Fruit fly (Drosophila melanogaster) whole organism, embryonic: ENCODE data around the gene CG11664.

ENCODE experiments used
- C15 ChIP-seq: fragments of 200-800 bp; sonication (Bioruptor generic); IDR thresholded peaks from 3 replicates; pipeline ENCODE4 v1.3.6; 2022; ENCODE audit warnings: missing biosample characterization, missing genetic modification characterization
- CG13287 ChIP-seq: fragments of 200-800 bp; sonication (Bioruptor generic); IDR thresholded peaks from 2 replicates; pipeline ENCODE4 v1.3.6; 2022; ENCODE audit warnings: missing biosample characterization, missing genetic modification characterization; ENCODE audit not compliant: partially characterized antibody
- CG1529 ChIP-seq: fragments of 200-800 bp; sonication (Bioruptor generic); optimal IDR thresholded peaks from 3 replicates; lab custom pipeline; 2018; ENCODE audit warnings: missing biosample characterization, missing genetic modification characterization
- CG1647 ChIP-seq: fragments of 200-800 bp; sonication (Bioruptor generic); optimal IDR thresholded peaks from 3 replicates; lab custom pipeline; 2016; ENCODE audit warnings: missing biosample characterization, missing genetic modification characterization
- CG17186 ChIP-seq: fragments of 200-800 bp; sonication (Bioruptor generic); optimal IDR thresholded peaks from 3 replicates; lab custom pipeline; 2017; ENCODE audit warnings: missing biosample characterization, missing genetic modification reagents, missing genetic modification characterization
- CG18764 ChIP-seq: fragments of 200-800 bp; sonication (Bioruptor generic); optimal IDR thresholded peaks from 3 replicates; lab custom pipeline; 2016; ENCODE audit warnings: missing biosample characterization, missing genetic modification characterization
- CG31441 ChIP-seq: fragments of 200-800 bp; sonication (Bioruptor generic); IDR thresholded peaks from 2 replicates; pipeline ENCODE4 v1.3.6; 2022; ENCODE audit warnings: missing biosample characterization, missing genetic modification characterization
- CG3163 ChIP-seq: fragments of 200-800 bp; sonication (Bioruptor generic); optimal IDR thresholded peaks from 3 replicates; lab custom pipeline; 2016; ENCODE audit warnings: missing biosample characterization, missing genetic modification characterization
- CG3995 ChIP-seq: fragments of 200-800 bp; sonication (Bioruptor generic); optimal IDR thresholded peaks from 3 replicates; lab custom pipeline; 2016; ENCODE audit warnings: missing biosample characterization, missing genetic modification characterization
- CG7745 ChIP-seq: fragments of 200-800 bp; sonication (Bioruptor generic); optimal IDR thresholded peaks from 2 replicates; lab custom pipeline; 2018; ENCODE audit warnings: missing biosample characterization, mild to moderate bottlenecking, missing genetic modification characterization, moderate library complexity
- CG8089 ChIP-seq: fragments of 200-800 bp; sonication (Bioruptor generic); optimal IDR thresholded peaks from 3 replicates; lab custom pipeline; 2016; ENCODE audit warnings: missing biosample characterization, missing genetic modification characterization
- CG8388 ChIP-seq: fragments of 200-800 bp; sonication (Bioruptor generic); optimal IDR thresholded peaks from 2 replicates; lab custom pipeline; 2019; ENCODE audit warnings: missing biosample characterization, mild to moderate bottlenecking, missing genetic modification characterization, moderate library complexity
- CG9215 ChIP-seq: fragments of 200-800 bp; sonication (Bioruptor generic); IDR thresholded peaks from 2 replicates; pipeline ENCODE4 v1.3.6; 2022; ENCODE audit warnings: missing biosample characterization, missing genetic modification characterization
- Doc2 ChIP-seq: fragments of 200-800 bp; sonication (Bioruptor generic); IDR thresholded peaks from 2 replicates; pipeline ENCODE4 v1.3.6; 2022; ENCODE audit warnings: missing biosample characterization, missing genetic modification characterization
- Hand ChIP-seq: fragments of 200-800 bp; sonication (Bioruptor generic); optimal IDR thresholded peaks from 2 replicates; lab custom pipeline; 2017; ENCODE audit warnings: mild to moderate bottlenecking, missing biosample characterization, missing genetic modification reagents, missing genetic modification characterization
- Lim3 ChIP-seq: fragments of 200-800 bp; sonication (Bioruptor generic); IDR thresholded peaks from 2 replicates; pipeline ENCODE4 v1.3.6; 2022; ENCODE audit warnings: missing biosample characterization, missing genetic modification characterization
- Lpt ChIP-seq: fragments of >200 bp; optimal IDR thresholded peaks from 2 replicates; lab custom pipeline; 2018; ENCODE audit warnings: missing biosample characterization, missing genetic modification characterization
- Mad ChIP-seq: fragments of 200-800 bp; sonication (Bioruptor generic); optimal IDR thresholded peaks from 2 replicates; lab custom pipeline; 2016; ENCODE audit warnings: missing biosample characterization, missing genetic modification characterization
- Meics ChIP-seq: fragments of 200-800 bp; sonication (Bioruptor generic); optimal IDR thresholded peaks from 2 replicates; lab custom pipeline; 2017; ENCODE audit warnings: missing biosample characterization, mild to moderate bottlenecking, missing genetic modification characterization
- NC2β ChIP-seq: fragments of 200-800 bp; sonication (Bioruptor generic); optimal IDR thresholded peaks from 2 replicates; lab custom pipeline; 2016; ENCODE audit warnings: missing biosample characterization, missing genetic modification characterization
- NK7.1 ChIP-seq: fragments of 200-800 bp; sonication (Bioruptor generic); optimal IDR thresholded peaks from 3 replicates; lab custom pipeline; 2016; ENCODE audit warnings: missing biosample characterization, missing genetic modification characterization
- Poxn ChIP-seq: fragments of 200-800 bp; sonication (Bioruptor generic); IDR thresholded peaks from 2 replicates; pipeline ENCODE4 v1.3.6; 2022; ENCODE audit warnings: missing biosample characterization, missing genetic modification characterization
- Trl ChIP-seq, 3 experiments: fragments of >200 bp in 2 of 3; fragments of 200-800 bp in 1 of 3; sonication (Bioruptor generic) in 1 of 3; optimal IDR thresholded peaks; 2 replicates in 1 of 3; 3 replicates in 2 of 3; lab custom pipeline; 2016 to 2017; ENCODE audit warnings: missing biosample characterization in 1 of 3, missing genetic modification characterization in 1 of 3
- ac ChIP-seq: fragments of 200-800 bp; sonication (Bioruptor generic); optimal IDR thresholded peaks from 3 replicates; lab custom pipeline; 2017; ENCODE audit warnings: missing biosample characterization, mild to moderate bottlenecking, missing genetic modification characterization
- aop ChIP-seq: fragments of 200-800 bp; sonication (Bioruptor generic); IDR thresholded peaks from 2 replicates; pipeline ENCODE4 v1.3.6; 2022; ENCODE audit warnings: missing biosample characterization, missing genetic modification characterization
- bab2 ChIP-seq: fragments of 200-800 bp; sonication (Bioruptor generic); optimal IDR thresholded peaks from 2 replicates; lab custom pipeline; 2016; ENCODE audit warnings: missing biosample characterization, missing genetic modification characterization
- caup ChIP-seq: fragments of 200-800 bp; sonication (Bioruptor generic); optimal IDR thresholded peaks from 3 replicates; lab custom pipeline; 2017; ENCODE audit warnings: missing biosample characterization, mild to moderate bottlenecking, missing genetic modification characterization, moderate library complexity; ENCODE audit not compliant: severe bottlenecking
- eyg ChIP-seq: fragments of 200-800 bp; sonication (Bioruptor generic); optimal IDR thresholded peaks from 3 replicates; lab custom pipeline; 2016; ENCODE audit warnings: missing biosample characterization, missing genetic modification characterization
- fu2 ChIP-seq: fragments of 200-800 bp; sonication (Bioruptor generic); optimal IDR thresholded peaks from 2 replicates; lab custom pipeline; 2016; ENCODE audit warnings: missing biosample characterization, missing genetic modification characterization
- hth ChIP-seq: fragments of >200 bp; optimal IDR thresholded peaks from 2 replicates; lab custom pipeline; 2017; ENCODE audit warnings: inconsistent platforms
- nom ChIP-seq: fragments of 200-800 bp; sonication (Bioruptor generic); optimal IDR thresholded peaks from 2 replicates; lab custom pipeline; 2017; ENCODE audit warnings: missing biosample characterization, missing genetic modification characterization, mild to moderate bottlenecking, moderate library complexity, missing genetic modification reagents
- sens ChIP-seq: fragments of 200-800 bp; sonication (Bioruptor generic); peaks from one replicate; lab custom pipeline; 2016; ENCODE audit warnings: missing biosample characterization, missing genetic modification characterization
- sna ChIP-seq: fragments of 200-800 bp; sonication (Bioruptor generic); IDR thresholded peaks from 2 replicates; pipeline ENCODE4 v1.3.6; 2022; ENCODE audit warnings: missing biosample characterization, missing genetic modification characterization; ENCODE audit not compliant: partially characterized antibody
- tin ChIP-seq: fragments of 200-800 bp; sonication (Bioruptor generic); optimal IDR thresholded peaks from 3 replicates; lab custom pipeline; 2016; ENCODE audit warnings: missing biosample characterization, missing genetic modification characterization
- tna ChIP-seq: fragments of 200-800 bp; sonication (Bioruptor generic); IDR thresholded peaks from 2 replicates; pipeline ENCODE4 v1.3.6; 2022; ENCODE audit warnings: missing biosample characterization, missing genetic modification characterization; ENCODE audit not compliant: partially characterized antibody
- toy ChIP-seq: fragments of 200-800 bp; sonication (Bioruptor generic); IDR thresholded peaks from 2 replicates; pipeline ENCODE4 v1.3.6; 2022; ENCODE audit warnings: missing biosample characterization, missing genetic modification characterization
- twi ChIP-seq: fragments of 200-800 bp; optimal IDR thresholded peaks from 2 replicates; lab custom pipeline; 2019; ENCODE audit warnings: missing biosample characterization, mild to moderate bottlenecking, missing genetic modification characterization, moderate library complexity
- unpg ChIP-seq: fragments of 200-800 bp; sonication (Bioruptor generic); optimal IDR thresholded peaks from 3 replicates; lab custom pipeline; 2018; ENCODE audit warnings: missing biosample characterization, mild to moderate bottlenecking, missing genetic modification characterization, moderate library complexity
- zf30C ChIP-seq: fragments of 200-800 bp; sonication (Bioruptor generic); optimal IDR thresholded peaks from 3 replicates; lab custom pipeline; 2018; ENCODE audit warnings: missing biosample characterization, mild to moderate bottlenecking, missing genetic modification characterization

CG11664 gene

DNA sequence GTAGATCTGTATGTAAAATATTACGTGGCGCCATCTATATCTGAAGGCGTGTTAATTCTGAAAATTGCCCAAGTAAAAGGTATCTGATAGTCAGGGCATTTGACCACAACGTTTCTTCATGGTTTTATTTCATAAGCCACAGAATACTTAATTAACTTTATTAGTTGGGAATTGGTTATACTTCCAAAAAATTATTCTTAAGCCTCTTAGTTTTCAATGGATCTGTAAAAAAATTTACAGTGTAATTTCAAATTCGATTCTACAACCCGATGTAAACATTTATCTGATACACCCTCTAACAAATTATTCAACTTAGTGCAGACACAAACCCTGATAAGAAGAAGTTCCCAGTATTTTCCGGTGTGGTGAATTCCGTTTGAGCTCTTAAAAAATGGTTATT is 32.0 kb upstream of the CG11664 start (continued):
- no peak for TF ChIP-seq CG1529 (GFP tag; lab: Kevin White, UChicago)
- peak; percentile 37 for TF ChIP-seq unpg
- no peak for TF ChIP-seq CG7745 (tag; lab: Kevin White, UChicago)
- no peak for TF ChIP-seq NK7.1 (GFP tag; lab: Kevin White, UChicago)
- no peak for TF ChIP-seq Mad (GFP tag; lab: Kevin White, UChicago)
- no peak for TF ChIP-seq Lpt
- TF ChIP-seq CG31441 (GFP tag; lab: Robert Waterston, UW), result peak; percentile 47; the same call in 1 of the 2 replicates
- TF ChIP-seq Doc2, result no peak
- TF ChIP-seq eyg (GFP tag; lab: Kevin White, UChicago), result no peak
- TF ChIP-seq Hand (GFP tag; lab: Kevin White, UChicago), result no peak
- TF ChIP-seq fu2 (GFP tag; lab: Kevin White, UChicago), result no peak
- no peak for TF ChIP-seq CG3995 (GFP tag; lab: Kevin White, UChicago)
- peak; percentile 10; the same call in 1 of the 2 replicates for TF ChIP-seq CG13287
- peak; percentile 65 for TF ChIP-seq zf30C (GFP tag; lab: Kevin White, UChicago)
- no peak for TF ChIP-seq bab2
- no peak for TF ChIP-seq sna
- no peak for TF ChIP-seq caup (GFP tag; lab: Kevin White, UChicago)
- TF ChIP-seq aop (GFP tag; lab: Robert Waterston, UW), result no peak

DNA sequence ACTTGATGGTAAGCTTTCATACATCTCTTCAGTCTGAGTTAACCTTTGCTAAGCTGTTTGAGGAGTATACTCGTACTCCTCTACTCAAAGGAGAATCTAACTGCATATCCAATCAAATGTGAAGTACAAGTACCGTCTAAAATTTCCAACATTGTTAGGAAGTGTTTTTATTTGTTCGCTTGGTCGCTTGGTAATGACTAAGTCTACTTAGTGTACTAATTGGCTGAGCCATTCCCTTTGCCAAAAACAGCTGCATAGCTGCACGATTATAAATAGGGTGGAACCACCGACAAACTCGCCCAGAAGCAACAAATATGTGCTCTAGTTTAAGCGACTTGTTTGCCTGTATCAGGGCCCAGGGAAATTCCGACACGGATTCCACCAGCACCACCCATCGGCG is 31.0 kb upstream of the CG11664 start, which contains the start of gene CG14635:
TSS of gene CG14635 (plus strand) at position 301 of the 400 bp plus-strand sequence.
- TF ChIP-seq nom (no peak), ac (GFP tag; lab: Kevin White, UChicago) (no peak), CG9215 (no peak), Meics (GFP tag; lab: Kevin White, UChicago) (no peak), CG18764 (GFP tag; lab: Kevin White, UChicago) (no peak), CG3163 (no peak), Lim3 (GFP tag; lab: Robert Waterston, UW) (no peak)

dm6 chrX:847057-847456 is 28.5 kb upstream of the CG11664 start, which contains the start of gene CG3713:
TSS of gene CG3713 (minus strand) at chrX:847157.
- no peak for TF ChIP-seq tna
- TF ChIP-seq hth (lab: Kevin White, UChicago), result no peak
- TF ChIP-seq NC2β (GFP tag; lab: Kevin White, UChicago), result no peak
- no peak for TF ChIP-seq CG17186 (GFP tag; lab: Kevin White, UChicago)
- no peak for TF ChIP-seq tin (GFP tag; lab: Kevin White, UChicago)
- no peak for TF ChIP-seq CG3163
- no peak for TF ChIP-seq CG1647 (GFP tag; lab: Kevin White, UChicago)
- no peak for TF ChIP-seq Poxn (GFP tag; lab: Robert Waterston, UW)
- TF ChIP-seq CG8089 (GFP tag; lab: Kevin White, UChicago), result no peak
- TF ChIP-seq sens (GFP tag; lab: Kevin White, UChicago), result no peak
- TF ChIP-seq twi (tag; lab: Kevin White, UChicago), result no peak
- TF ChIP-seq C15 (GFP tag; lab: Robert Waterston, UW), result no peak
- TF ChIP-seq toy (GFP tag; lab: Robert Waterston, UW), result no peak
- no peak for TF ChIP-seq CG8388 (GFP tag; lab: Kevin White, UChicago)
- no peak for TF ChIP-seq nom
- TF ChIP-seq Trl (optimal IDR thresholded peaks at IDR 0.05; lab: Kevin White, UChicago), result no peak
- no peak for TF ChIP-seq Trl (GFP tag; optimal IDR thresholded peaks at IDR 0.05; lab: Kevin White, UChicago)
